Worm (Caenorhabditis elegans): Measurements from ENCODE around the gene grd-8.

DNA sequence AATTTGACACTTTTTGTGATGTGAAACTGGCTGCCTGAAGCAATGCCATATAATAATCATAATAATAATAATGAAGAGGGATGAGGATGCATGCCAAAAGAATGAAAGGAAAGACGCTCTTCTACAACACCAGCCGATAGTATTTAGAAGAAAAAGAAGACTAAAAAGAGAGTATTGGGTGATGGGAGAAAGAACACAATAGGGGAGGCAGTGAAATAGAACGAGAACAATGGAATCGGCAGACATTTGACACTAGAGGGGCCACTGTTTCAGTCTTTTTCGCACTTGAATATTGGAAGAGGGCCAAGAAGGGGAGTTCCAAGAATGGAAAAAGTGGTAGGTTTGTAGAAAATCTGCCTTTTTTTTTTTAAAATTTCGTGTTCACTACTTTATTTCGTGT is 4.8 kb downstream of the grd-8 start, which contains the start of gene memo-1:
- TF ChIP-seq lsy-2 (tag; optimal IDR thresholded peaks at IDR 0.05) (no peak), ama-1 (optimal IDR thresholded peaks at IDR 0.05) (no peak), lin-13 (GFP tag; optimal IDR thresholded peaks at IDR 0.05) (no peak), sma-3 (GFP tag; optimal IDR thresholded peaks at IDR 0.05) (no peak), nhr-10 (tag; optimal IDR thresholded peaks at IDR 0.05) (no peak), ceh-82 (tag; optimal IDR thresholded peaks at IDR 0.05) (no peak), R02D3.7 (tag; optimal IDR thresholded peaks at IDR 0.05) (no peak), unc-62 (GFP tag; optimal IDR thresholded peaks at IDR 0.05) (no peak), snpc-4 (tag; optimal IDR thresholded peaks at IDR 0.05) (no peak), nhr-11 (tag; optimal IDR thresholded peaks at IDR 0.05) (no peak), mdl-1 (tag; optimal IDR thresholded peaks at IDR 0.05) (no peak), nhr-77 (tag; optimal IDR thresholded peaks at IDR 0.05) (no peak)

Data from whole organism, L2 larva.